Worm (Caenorhabditis elegans): ENCODE measurements around the gene hlh-15.

hlh-15 gene

DNA sequence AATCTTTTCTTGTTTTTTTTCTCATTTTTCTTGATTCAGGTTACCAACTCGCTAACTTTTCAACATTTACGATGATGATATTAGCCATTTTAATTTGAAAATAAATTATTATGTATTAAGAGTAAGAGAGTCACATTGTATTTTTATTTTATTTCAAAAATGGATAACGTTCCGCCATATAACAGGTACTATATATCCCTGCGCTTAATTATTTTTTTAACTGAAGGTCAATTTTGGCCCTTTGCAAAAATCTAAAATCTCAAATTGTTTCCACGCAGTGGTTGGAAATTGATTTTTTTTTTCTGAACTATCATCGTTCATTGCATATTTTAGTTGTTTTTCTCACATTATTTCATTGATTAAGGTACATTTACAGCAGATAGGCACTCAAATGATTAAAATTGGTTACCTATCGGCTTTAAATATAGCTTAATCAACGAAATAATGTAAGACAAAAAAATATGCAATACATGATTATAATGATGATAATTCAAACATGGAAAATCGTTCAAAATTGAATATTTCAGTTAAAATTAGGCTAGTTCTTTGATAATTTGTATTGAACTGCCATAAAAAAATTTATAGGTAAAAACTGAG is 48.4 kb downstream of the hlh-15 start (continued):
- TF ChIP-seq nhr-25 (tag; optimal IDR thresholded peaks at IDR 0.05; ENCODE audit: borderline replicate concordance, insufficient read depth) (peak; percentile 13), ZK546.5 (tag; optimal IDR thresholded peaks at IDR 0.05) (peak in 1 of 2 experiments; percentile 37), tra-1 (GFP tag; IDR thresholded peaks at IDR 0.05) (peak; percentile 56; the same call in 1 of the 2 replicates), aha-1 (tag) (peak; percentile 27), vab-7 (GFP tag; IDR thresholded peaks at IDR 0.05) (peak; percentile 83), T26A8.4 (GFP tag; IDR thresholded peaks at IDR 0.05) (peak; percentile 97), nhr-77 (tag; optimal IDR thresholded peaks at IDR 0.05) (peak; percentile 99), F49E8.2 (tag; optimal IDR thresholded peaks at IDR 0.05; ENCODE audit: borderline replicate concordance) (no peak), egl-43 (GFP tag; IDR thresholded peaks at IDR 0.05) (0 out of 2 replicates have a peak, but pooled peaks have one; percentile 42), R02D3.7 (tag; optimal IDR thresholded peaks at IDR 0.05) (no peak), mxl-2 (GFP tag; conservative IDR thresholded peaks at IDR 0.05) (no peak), nhr-48 (tag; optimal IDR thresholded peaks at IDR 0.05) (peak; percentile 91), mdl-1 (tag; optimal IDR thresholded peaks at IDR 0.05) (peak; percentile 84), nhr-111 (GFP tag; optimal IDR thresholded peaks at IDR 0.05) (no peak), aly-2 (tag; optimal IDR thresholded peaks at IDR 0.05) (no peak), tag-97 (GFP tag; IDR thresholded peaks at IDR 0.05) (0 out of 2 replicates have a peak, but pooled peaks have one; percentile 10), dmd-9 (GFP tag; IDR thresholded peaks at IDR 0.05) (peak; percentile 68; the same call in 1 of the 2 replicates), madf-5 (GFP tag; IDR thresholded peaks at IDR 0.05) (no peak), hif-1 (tag; optimal IDR thresholded peaks at IDR 0.05) (peak; percentile 33 to 50), nhr-11 (tag; optimal IDR thresholded peaks at IDR 0.05) (peak; percentile 70), Y105C5A.15 (GFP tag; IDR thresholded peaks at IDR 0.05) (no peak), madf-9 (GFP tag; conservative IDR thresholded peaks at IDR 0.05) (peak; percentile 87), F10B5.3 (tag; optimal IDR thresholded peaks at IDR 0.05) (peak; percentile 87), nhr-76 (tag; optimal IDR thresholded peaks at IDR 0.05) (peak; percentile 67), lim-7 (GFP tag; IDR thresholded peaks at IDR 0.05) (no peak), ceh-44 (GFP tag; IDR thresholded peaks at IDR 0.05) (no peak), jun-1 (tag; optimal IDR thresholded peaks at IDR 0.05) (peak; percentile 94), spr-3 (GFP tag; optimal IDR thresholded peaks at IDR 0.05) (peak; percentile 68), dmd-8 (GFP tag; IDR thresholded peaks at IDR 0.05) (no peak), ama-1 (optimal IDR thresholded peaks at IDR 0.05) (no peak), zfp-2 (tag; optimal IDR thresholded peaks at IDR 0.05) (peak; percentile 64), egl-27 (tag; optimal IDR thresholded peaks at IDR 0.05) (no peak), nhr-10 (tag; optimal IDR thresholded peaks at IDR 0.05) (peak; percentile 84), pqm-1 (tag; optimal IDR thresholded peaks at IDR 0.05) (no peak), D1046.2 (GFP tag; IDR thresholded peaks at IDR 0.05) (no peak), saeg-2 (GFP tag; IDR thresholded peaks at IDR 0.05) (peak; percentile 73; the same call in 1 of the 2 replicates), ceh-82 (tag; optimal IDR thresholded peaks at IDR 0.05) (peak; percentile 52), daf-8 (GFP tag; IDR thresholded peaks at IDR 0.05) (no peak), gei-8 (GFP tag; optimal IDR thresholded peaks at IDR 0.05) (no peak), ces-1 (GFP tag; optimal IDR thresholded peaks at IDR 0.05) (peak; percentile 41), zip-2 (tag; optimal IDR thresholded peaks at IDR 0.05) (peak; percentile 91), hlh-11 (tag; optimal IDR thresholded peaks at IDR 0.05) (peak; percentile 89), set-16 (GFP tag; IDR thresholded peaks at IDR 0.05) (no peak), unc-39 (tag; optimal IDR thresholded peaks at IDR 0.05) (no peak), duxl-1 (tag; optimal IDR thresholded peaks at IDR 0.05; ENCODE audit: poor library complexity) (peak; percentile 98), daf-12 (tag; optimal IDR thresholded peaks at IDR 0.05) (no peak), lin-39 (tag; optimal IDR thresholded peaks at IDR 0.05) (no peak), hlh-30 (tag; optimal IDR thresholded peaks at IDR 0.05; ENCODE audit: insufficient read depth) (peak; percentile 91), unc-130 (GFP tag; optimal IDR thresholded peaks at IDR 0.05) (no peak), fkh-10 (GFP tag; optimal IDR thresholded peaks at IDR 0.05) (no peak), Y5F2A.4 (GFP tag; optimal IDR thresholded peaks at IDR 0.05) (no peak)

Data from whole organism, L4 larva.